Fruit fly (Drosophila melanogaster): ENCODE data around the gene CG31021.

dm6 chr3R:30599404-30599980 is 2.5 kb upstream of the CG31021 start:
- TF ChIP-seq CG32264 (GFP tag; optimal IDR thresholded peaks at IDR 0.05) (no peak), dmrt93B (GFP tag; optimal IDR thresholded peaks at IDR 0.05) (no peak), pan (optimal IDR thresholded peaks at IDR 0.05) (no peak), Abd-B (GFP tag; optimal IDR thresholded peaks at IDR 0.05) (no peak), br (GFP tag; optimal IDR thresholded peaks at IDR 0.05) (no peak)

All from whole organism, wandering third instar larva.